Worm (Caenorhabditis elegans) whole organism, early embryonic: ENCODE results near the gene M199.9.

Experiments
- B0310.2 ChIP-seq: sonication (generic microtip); optimal IDR thresholded peaks from 2 replicates; lab custom pipeline; 2016; ENCODE audit warnings: mild to moderate bottlenecking, missing genetic modification characterization, missing compliant biosample characterization
- F13C5.2 ChIP-seq: sonication (generic microtip); optimal IDR thresholded peaks from 2 replicates; lab custom pipeline; 2017; ENCODE audit warnings: mild to moderate bottlenecking, missing genetic modification characterization, inconsistent platforms, missing compliant biosample characterization
- aly-1 ChIP-seq: sonication (generic microtip); optimal IDR thresholded peaks from 2 replicates; lab custom pipeline; 2016; ENCODE audit warnings: missing genetic modification characterization, missing compliant biosample characterization
- ama-1 ChIP-seq: fragments of 150-350 bp; optimal IDR thresholded peaks from 2 replicates; lab custom pipeline; 2014
- ceh-13 ChIP-seq: fragments of 200-800 bp; sonication (Bioruptor generic); optimal IDR thresholded peaks from 2 replicates; lab custom pipeline; 2018; ENCODE audit warnings: mild to moderate bottlenecking, missing genetic modification characterization, missing compliant biosample characterization
- ceh-36 ChIP-seq: sonication (generic microtip); optimal IDR thresholded peaks from 2 replicates; lab custom pipeline; 2016; ENCODE audit warnings: missing genetic modification characterization, inconsistent platforms, missing compliant biosample characterization
- ets-7 ChIP-seq: sonication (generic microtip); optimal IDR thresholded peaks from 2 replicates; lab custom pipeline; 2016; ENCODE audit warnings: missing genotype, missing genetic modification characterization, missing compliant biosample characterization
- flt-1 ChIP-seq: fragments of 200-800 bp; sonication (Bioruptor generic); IDR thresholded peaks from 2 replicates; pipeline ENCODE4 v1.3.6; 2022; ENCODE audit warnings: missing genetic modification characterization, missing compliant biosample characterization
- hmbx-1 ChIP-seq: sonication (generic microtip); optimal IDR thresholded peaks from 2 replicates; lab custom pipeline; 2016; ENCODE audit warnings: mild to moderate bottlenecking, missing genetic modification characterization, missing compliant biosample characterization
- hmg-4 ChIP-seq: fragments of 200-800 bp; sonication (Bioruptor generic); optimal IDR thresholded peaks from 2 replicates; lab custom pipeline; 2018; ENCODE audit warnings: mild to moderate bottlenecking, missing genetic modification characterization, missing compliant biosample characterization
- hnd-1 ChIP-seq: sonication (generic microtip); optimal IDR thresholded peaks from 2 replicates; lab custom pipeline; 2016; ENCODE audit warnings: missing genetic modification characterization, missing compliant biosample characterization
- pes-1 ChIP-seq: fragments of 200-800 bp; sonication (Bioruptor generic); IDR thresholded peaks from 2 replicates; pipeline ENCODE4 v1.3.6; 2022; ENCODE audit warnings: missing genetic modification reagents, missing genetic modification characterization, missing compliant biosample characterization
- scrt-1 ChIP-seq: fragments of 200-800 bp; sonication (Bioruptor generic); IDR thresholded peaks from 2 replicates; pipeline ENCODE4 v1.3.6; 2022; ENCODE audit warnings: missing genetic modification characterization, missing compliant biosample characterization
- sea-1 ChIP-seq: fragments of 200-800 bp; sonication (Bioruptor generic); conservative IDR thresholded peaks from 2 replicates; pipeline ENCODE4 v1.3.6; 2022; ENCODE audit warnings: missing genetic modification characterization, missing compliant biosample characterization
- tbx-11 ChIP-seq: fragments of 200-800 bp; sonication (Bioruptor generic); IDR thresholded peaks from 2 replicates; pipeline ENCODE4 v1.3.6; 2022; ENCODE audit warnings: missing genetic modification characterization, missing compliant biosample characterization
- tbx-37 ChIP-seq: fragments of 200-800 bp; sonication (Bioruptor generic); conservative IDR thresholded peaks from 2 replicates; pipeline ENCODE4 v1.3.6; 2022; ENCODE audit warnings: missing genetic modification reagents, missing genetic modification characterization, missing compliant biosample characterization
- tra-4 ChIP-seq: sonication (generic microtip); optimal IDR thresholded peaks from 2 replicates; lab custom pipeline; 2017; ENCODE audit warnings: missing genetic modification characterization, missing compliant biosample characterization

M199.9 gene

DNA sequence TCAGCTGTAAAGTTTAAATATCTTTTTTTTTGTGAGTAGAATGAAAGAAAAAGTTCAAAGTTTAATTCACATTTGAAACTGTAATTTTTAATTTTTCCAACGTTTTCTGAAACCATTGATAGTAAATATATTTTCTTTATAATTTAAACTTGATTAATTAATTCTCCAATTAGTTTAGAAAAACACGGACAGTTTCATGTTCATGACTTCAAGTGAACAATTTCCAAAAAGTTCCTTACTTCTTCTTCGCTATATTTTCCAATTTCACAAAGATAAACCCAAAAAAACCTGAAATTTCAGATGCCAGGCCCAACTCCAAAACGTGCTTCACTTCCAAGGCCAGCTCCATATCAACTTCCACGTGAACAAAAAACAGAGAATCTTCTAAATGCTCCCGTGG, 19.2 kb downstream of the M199.9 start, which contains the start of gene M199.2:
Gene M199.2, plus strand, starts transcription at position 301 of the 400 bp plus-strand sequence.
- no peak for TF ChIP-seq pes-1 (GFP tag; lab: Robert Waterston, UW)
- TF ChIP-seq tbx-37, result no peak
- TF ChIP-seq hnd-1 (tag; lab: Kevin White, UChicago), result no peak
- TF ChIP-seq sea-1 (GFP tag; lab: Robert Waterston, UW), result no peak
- no peak for TF ChIP-seq ama-1 (lab: Kevin White, UChicago)
- TF ChIP-seq tra-4, result no peak
- no peak for TF ChIP-seq ets-7
- TF ChIP-seq ceh-36 (tag; lab: Kevin White, UChicago), result no peak
- TF ChIP-seq scrt-1 (GFP tag; lab: Robert Waterston, UW), result no peak
- no peak for TF ChIP-seq B0310.2 (tag; lab: Kevin White, UChicago)

DNA sequence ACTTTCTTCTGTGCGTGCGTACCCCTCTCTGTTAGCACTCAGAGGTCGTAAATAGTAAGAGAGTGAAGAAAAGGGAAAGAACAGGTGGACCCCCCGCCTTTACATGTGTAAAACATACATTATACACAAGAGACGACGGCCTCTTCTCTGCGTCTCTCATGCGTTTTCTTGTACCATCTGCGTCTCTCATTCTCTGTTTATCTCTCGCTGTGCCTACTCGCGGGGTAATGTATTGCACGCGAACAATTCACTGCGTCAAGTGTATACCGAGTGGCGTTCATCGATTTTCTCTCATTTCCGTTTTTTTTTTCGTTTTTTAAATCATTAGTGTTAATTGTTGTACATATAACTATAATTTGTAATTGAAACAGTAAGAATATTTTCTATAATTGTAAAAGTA, 20.4 kb downstream of the M199.9 start:
- TF ChIP-seq ceh-13 (GFP tag; lab: Kevin White, UChicago) (no peak), F13C5.2 (tag; lab: Kevin White, UChicago) (peak; percentile 31)

DNA sequence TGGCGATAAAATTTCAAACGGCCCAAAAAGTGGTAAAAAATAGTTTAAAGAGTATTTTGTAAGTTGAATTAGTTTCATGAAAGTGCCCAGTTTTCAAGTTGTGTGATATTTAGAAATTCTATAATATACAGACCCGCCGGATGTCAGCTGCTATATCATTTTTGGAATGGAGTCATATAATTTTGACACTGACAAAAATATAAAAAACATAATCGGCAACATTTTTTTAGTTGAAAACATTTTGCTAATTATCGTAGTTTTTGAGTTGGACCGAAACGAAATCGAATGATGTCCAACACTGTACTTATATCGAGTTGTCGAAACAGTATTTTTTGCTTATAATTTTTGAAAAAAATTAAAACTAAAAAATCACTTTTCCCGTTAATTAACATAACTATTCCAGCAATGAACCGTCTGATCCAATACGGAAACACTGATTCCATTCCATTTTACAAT, 24.4 kb downstream of the M199.9 start, which contains the start of gene srt-44:
Gene srt-44, plus strand, starts transcription at position 406 of the 456 bp plus-strand sequence.
- TF ChIP-seq hnd-1 (tag; lab: Kevin White, UChicago) (no peak), hmbx-1 (no peak), B0310.2 (tag; lab: Kevin White, UChicago) (no peak), aly-1 (tag; lab: Kevin White, UChicago) (no peak), pes-1 (GFP tag; lab: Robert Waterston, UW) (no peak), sea-1 (GFP tag; lab: Robert Waterston, UW) (no peak), ceh-13 (GFP tag; lab: Kevin White, UChicago) (no peak), F13C5.2 (tag; lab: Kevin White, UChicago) (no peak), ama-1 (lab: Kevin White, UChicago) (no peak), tbx-11 (GFP tag; lab: Robert Waterston, UW) (no peak), scrt-1 (GFP tag; lab: Robert Waterston, UW) (no peak), hmg-4 (no peak), tra-4 (no peak), flt-1 (no peak), tbx-37 (no peak), ets-7 (no peak), ceh-36 (tag; lab: Kevin White, UChicago) (no peak)

DNA sequence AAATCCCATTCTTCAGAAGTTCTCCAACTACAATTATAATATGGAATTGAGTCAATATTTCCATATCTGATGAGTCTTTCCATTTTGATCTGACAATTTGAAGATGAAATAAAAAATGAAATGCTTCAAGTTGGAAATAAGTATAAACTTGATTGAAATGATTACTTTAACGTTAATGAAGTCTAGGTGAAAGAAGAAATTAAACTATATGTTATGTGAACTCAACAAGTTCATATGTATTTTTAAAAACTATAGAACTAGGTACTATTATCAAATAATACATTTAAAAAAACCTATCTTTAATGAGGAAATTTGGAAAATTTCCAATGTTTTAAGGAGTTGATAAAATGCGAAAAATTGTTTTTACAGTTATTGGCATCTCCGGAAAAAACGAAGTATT, 29.3 kb downstream of the M199.9 start, which contains the start of gene srt-49:
Gene srt-49, minus strand, starts transcription at position 101 of the 400 bp plus-strand sequence.
- TF ChIP-seq ceh-36 (tag; lab: Kevin White, UChicago) (no peak), flt-1 (no peak), sea-1 (GFP tag; lab: Robert Waterston, UW) (no peak), hnd-1 (tag; lab: Kevin White, UChicago) (no peak), pes-1 (GFP tag; lab: Robert Waterston, UW) (no peak), hmbx-1 (no peak), F13C5.2 (tag; lab: Kevin White, UChicago) (no peak), B0310.2 (tag; lab: Kevin White, UChicago) (no peak), ceh-13 (GFP tag; lab: Kevin White, UChicago) (no peak), tbx-37 (no peak), aly-1 (tag; lab: Kevin White, UChicago) (no peak), scrt-1 (GFP tag; lab: Robert Waterston, UW) (no peak), ama-1 (lab: Kevin White, UChicago) (no peak), ets-7 (no peak), hmg-4 (no peak), tbx-11 (GFP tag; lab: Robert Waterston, UW) (no peak), tra-4 (no peak)
